Fruit fly (Drosophila melanogaster): Measurements from ENCODE around the gene CG12078.

DNA sequence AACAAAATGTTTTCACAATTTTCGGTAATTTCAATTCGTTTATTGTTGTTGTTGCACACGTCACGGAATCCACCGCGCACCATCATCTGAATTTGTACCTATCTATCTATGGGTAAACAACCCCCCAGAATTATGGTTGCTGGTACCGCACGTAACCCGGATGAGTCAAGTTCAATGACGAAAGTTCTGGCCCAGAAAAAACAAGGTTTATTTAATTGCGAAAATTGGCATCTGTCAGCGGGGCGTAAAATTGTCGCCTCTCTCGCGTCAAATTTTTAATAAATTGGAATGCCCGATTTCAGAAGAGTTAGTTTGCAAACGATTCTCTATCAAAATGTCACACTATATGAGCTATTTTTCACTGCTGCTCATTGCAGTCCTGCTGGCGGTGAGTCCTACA lies 24.1 kb upstream of the CG12078 start, which contains the start of gene CG34265:
- TF ChIP-seq Myc (optimal IDR thresholded peaks at IDR 0.05) (no peak), h (optimal IDR thresholded peaks at IDR 0.05) (no peak)
